Worm (Caenorhabditis elegans) whole organism, early embryonic: Measurements from ENCODE around the gene F56C9.3.

ENCODE experiments used
- F13C5.2 ChIP-seq: sonication (generic microtip); optimal IDR thresholded peaks from 2 replicates; lab custom pipeline; 2017; ENCODE audit warnings: mild to moderate bottlenecking, missing genetic modification characterization, inconsistent platforms, missing compliant biosample characterization
- aly-1 ChIP-seq: sonication (generic microtip); optimal IDR thresholded peaks from 2 replicates; lab custom pipeline; 2016; ENCODE audit warnings: missing genetic modification characterization, missing compliant biosample characterization
- ama-1 ChIP-seq: fragments of 150-350 bp; optimal IDR thresholded peaks from 2 replicates; lab custom pipeline; 2014
- ceh-13 ChIP-seq: fragments of 200-800 bp; sonication (Bioruptor generic); optimal IDR thresholded peaks from 2 replicates; lab custom pipeline; 2018; ENCODE audit warnings: mild to moderate bottlenecking, missing genetic modification characterization, missing compliant biosample characterization
- ceh-36 ChIP-seq: sonication (generic microtip); optimal IDR thresholded peaks from 2 replicates; lab custom pipeline; 2016; ENCODE audit warnings: missing genetic modification characterization, inconsistent platforms, missing compliant biosample characterization
- flt-1 ChIP-seq: fragments of 200-800 bp; sonication (Bioruptor generic); IDR thresholded peaks from 2 replicates; pipeline ENCODE4 v1.3.6; 2022; ENCODE audit warnings: missing genetic modification characterization, missing compliant biosample characterization
- hmg-4 ChIP-seq: fragments of 200-800 bp; sonication (Bioruptor generic); optimal IDR thresholded peaks from 2 replicates; lab custom pipeline; 2018; ENCODE audit warnings: mild to moderate bottlenecking, missing genetic modification characterization, missing compliant biosample characterization
- hnd-1 ChIP-seq: sonication (generic microtip); optimal IDR thresholded peaks from 2 replicates; lab custom pipeline; 2016; ENCODE audit warnings: missing genetic modification characterization, missing compliant biosample characterization
- pes-1 ChIP-seq: fragments of 200-800 bp; sonication (Bioruptor generic); IDR thresholded peaks from 2 replicates; pipeline ENCODE4 v1.3.6; 2022; ENCODE audit warnings: missing genetic modification reagents, missing genetic modification characterization, missing compliant biosample characterization
- tbx-37 ChIP-seq: fragments of 200-800 bp; sonication (Bioruptor generic); conservative IDR thresholded peaks from 2 replicates; pipeline ENCODE4 v1.3.6; 2022; ENCODE audit warnings: missing genetic modification reagents, missing genetic modification characterization, missing compliant biosample characterization

ce11 chrIII:7319390-7319789 lies 8.3 kb downstream of the F56C9.3 start, which contains the start of gene F56C9.8:
- TF ChIP-seq aly-1 (tag; lab: Kevin White, UChicago) (no peak), ama-1 (no peak), pes-1 (GFP tag; lab: Robert Waterston, UW) (no peak), ceh-36 (tag; lab: Kevin White, UChicago) (no peak), F13C5.2 (no peak), ceh-13 (GFP tag; lab: Kevin White, UChicago) (no peak), hnd-1 (tag; lab: Kevin White, UChicago) (no peak), hmg-4 (GFP tag; lab: Kevin White, UChicago) (no peak), flt-1 (GFP tag; lab: Robert Waterston, UW) (no peak), tbx-37 (GFP tag; lab: Robert Waterston, UW) (no peak)
